Fruit fly (Drosophila melanogaster) whole organism, pupa: ENCODE results near the gene MtnC.

ENCODE experiments used
- CG13204 ChIP-seq: fragments of 200-800 bp; sonication (Bioruptor generic); optimal IDR thresholded peaks from 2 replicates; lab custom pipeline; 2018; ENCODE audit warnings: missing biosample characterization, mild to moderate bottlenecking, missing genetic modification characterization, moderate library complexity
- CG15710 ChIP-seq: fragments of 200-800 bp; sonication (Bioruptor generic); optimal IDR thresholded peaks from 2 replicates; lab custom pipeline; 2018; ENCODE audit warnings: missing biosample characterization, mild to moderate bottlenecking, missing genetic modification characterization, moderate library complexity
- CG32121 ChIP-seq: fragments of 200-800 bp; sonication (Bioruptor generic); IDR thresholded peaks from 2 replicates; pipeline ENCODE4 v1.3.6; 2022; ENCODE audit warnings: missing biosample characterization, missing genetic modification characterization
- CG8159 ChIP-seq: fragments of 200-800 bp; sonication (Bioruptor generic); optimal IDR thresholded peaks from 3 replicates; lab custom pipeline; 2018; ENCODE audit warnings: missing biosample characterization, mild to moderate bottlenecking, missing genetic modification characterization, moderate library complexity
- CG9948 ChIP-seq: fragments of 200-800 bp; sonication (Bioruptor generic); optimal IDR thresholded peaks from 2 replicates; lab custom pipeline; 2018; ENCODE audit warnings: missing biosample characterization, mild to moderate bottlenecking, missing genetic modification characterization, moderate library complexity
- EcR ChIP-seq: fragments of 200-800 bp; sonication (Bioruptor generic); optimal IDR thresholded peaks from 3 replicates; lab custom pipeline; 2019; ENCODE audit warnings: missing biosample characterization, missing genetic modification characterization, mild to moderate bottlenecking, moderate library complexity, missing genetic modification reagents
- Pif1A ChIP-seq: fragments of 200-800 bp; sonication (Bioruptor generic); optimal IDR thresholded peaks from 3 replicates; lab custom pipeline; 2016; ENCODE audit warnings: missing biosample characterization, missing genetic modification characterization
- Pif1B ChIP-seq: fragments of 200-800 bp; sonication (Bioruptor generic); optimal IDR thresholded peaks from 3 replicates; lab custom pipeline; 2016; ENCODE audit warnings: missing biosample characterization, missing genetic modification characterization
- Snoo ChIP-seq: fragments of 200-800 bp; sonication (Bioruptor generic); optimal IDR thresholded peaks from 3 replicates; lab custom pipeline; 2017; ENCODE audit warnings: missing biosample characterization, mild to moderate bottlenecking, missing genetic modification characterization, inconsistent platforms

DNA sequence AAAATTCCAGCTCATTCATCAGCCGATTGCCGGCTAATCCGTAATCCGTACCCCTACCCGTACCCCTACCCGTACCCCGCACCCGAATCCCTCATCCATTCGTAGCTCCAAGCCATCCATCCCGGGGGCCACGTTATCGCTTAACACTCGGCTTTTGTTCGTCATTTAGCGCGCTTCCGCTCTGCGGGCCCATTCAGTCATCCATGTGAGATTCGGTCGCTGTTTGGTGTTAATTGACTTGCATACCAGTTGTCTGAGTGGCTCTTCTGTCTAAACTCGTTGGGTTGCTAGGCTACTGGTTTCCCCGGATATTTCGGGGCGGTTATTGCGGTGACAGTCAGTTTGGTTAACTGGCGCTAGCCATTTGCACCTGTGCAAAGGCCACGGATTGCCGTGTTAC is 48.7 kb upstream of the MtnC start:
- TF ChIP-seq Snoo (tag; lab: Kevin White, UChicago) (no peak), EcR (GFP tag; lab: Kevin White, UChicago) (no peak), CG13204 (GFP tag; lab: Kevin White, UChicago) (no peak), CG8159 (tag; lab: Kevin White, UChicago) (no peak), CG15710 (tag; lab: Kevin White, UChicago) (no peak), Pif1A (GFP tag; lab: Kevin White, UChicago) (no peak), Pif1B (GFP tag; lab: Kevin White, UChicago) (no peak), CG9948 (tag; lab: Kevin White, UChicago) (no peak), CG32121 (GFP tag; lab: Robert Waterston, UW) (no peak)
